Worm (Caenorhabditis elegans): Measurements from ENCODE around the gene F54D5.3.

The F54D5.3 gene

DNA sequence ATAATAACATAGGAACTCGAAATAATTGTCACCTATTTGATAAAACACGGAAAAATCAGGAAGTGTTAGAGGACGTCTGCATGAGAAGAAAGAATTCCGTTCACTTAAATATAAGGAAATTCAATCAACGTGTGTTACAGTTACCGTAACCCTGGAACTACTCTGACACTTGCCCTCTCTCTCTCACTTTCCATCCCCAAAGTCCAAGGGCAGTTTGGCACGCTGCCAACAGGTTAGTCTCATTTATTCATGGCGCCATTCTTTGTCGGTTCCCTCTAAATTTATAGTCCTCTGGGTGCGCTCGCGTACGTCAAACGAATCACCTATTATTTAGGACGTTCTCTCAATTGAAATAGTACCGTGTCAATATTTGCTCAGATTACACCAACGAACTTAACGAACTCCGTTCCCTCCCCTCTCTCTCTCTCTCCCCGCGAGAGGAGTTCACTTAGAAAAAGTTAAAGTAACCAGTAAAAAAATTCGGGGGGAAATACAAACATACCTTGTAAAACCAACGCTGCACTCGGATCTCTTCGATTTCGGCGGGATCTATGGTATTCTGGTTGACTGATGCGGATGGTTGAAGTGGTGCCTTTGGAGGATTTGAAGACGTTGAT, 49.1 kb downstream of the F54D5.3 start:
- TF ChIP-seq tra-4 (tag; optimal IDR thresholded peaks at IDR 0.05) (no peak), B0310.2 (tag; optimal IDR thresholded peaks at IDR 0.05) (no peak), hmg-4 (GFP tag; optimal IDR thresholded peaks at IDR 0.05) (no peak), hnd-1 (tag; optimal IDR thresholded peaks at IDR 0.05) (no peak), ceh-36 (tag; optimal IDR thresholded peaks at IDR 0.05) (no peak), ets-7 (tag; optimal IDR thresholded peaks at IDR 0.05) (no peak), ceh-13 (GFP tag; optimal IDR thresholded peaks at IDR 0.05) (no peak), pes-1 (GFP tag; IDR thresholded peaks at IDR 0.05) (no peak), tbx-37 (GFP tag; conservative IDR thresholded peaks at IDR 0.05) (no peak), ama-1 (optimal IDR thresholded peaks at IDR 0.05) (no peak), hmbx-1 (tag; optimal IDR thresholded peaks at IDR 0.05) (no peak), flt-1 (GFP tag; IDR thresholded peaks at IDR 0.05) (no peak), sea-1 (GFP tag; conservative IDR thresholded peaks at IDR 0.05) (no peak), tbx-11 (GFP tag; IDR thresholded peaks at IDR 0.05) (no peak), F13C5.2 (tag; optimal IDR thresholded peaks at IDR 0.05) (no peak), aly-1 (tag; optimal IDR thresholded peaks at IDR 0.05) (no peak), scrt-1 (GFP tag; IDR thresholded peaks at IDR 0.05) (no peak)

DNA sequence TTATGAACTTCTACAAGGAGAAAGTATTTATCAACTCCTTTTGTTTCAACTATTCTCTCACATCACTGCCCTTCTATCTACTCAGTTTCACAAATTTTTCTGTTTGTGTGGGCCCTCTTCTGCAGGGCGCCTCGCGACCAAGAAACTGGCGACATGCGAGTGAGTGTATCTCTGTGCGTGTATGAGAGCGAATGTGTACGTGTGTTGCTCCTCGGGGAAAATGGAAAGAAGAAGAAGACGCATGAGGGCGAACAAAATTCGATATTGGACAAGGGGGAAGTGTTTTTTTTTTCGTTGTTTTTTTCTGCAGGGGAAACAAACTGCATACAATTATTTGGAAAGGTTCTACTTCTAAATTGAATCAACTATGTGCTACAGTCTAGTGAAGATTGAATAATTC, 50.0 kb downstream of the F54D5.3 start:
- TF ChIP-seq ceh-36 (tag; optimal IDR thresholded peaks at IDR 0.05) (no peak), hmbx-1 (tag; optimal IDR thresholded peaks at IDR 0.05) (no peak), tbx-11 (GFP tag; IDR thresholded peaks at IDR 0.05) (no peak), hmg-4 (GFP tag; optimal IDR thresholded peaks at IDR 0.05) (no peak), aly-1 (tag; optimal IDR thresholded peaks at IDR 0.05) (no peak), tbx-37 (GFP tag; conservative IDR thresholded peaks at IDR 0.05) (no peak), flt-1 (GFP tag; IDR thresholded peaks at IDR 0.05) (no peak), hnd-1 (tag; optimal IDR thresholded peaks at IDR 0.05) (no peak), tra-4 (tag; optimal IDR thresholded peaks at IDR 0.05) (no peak), B0310.2 (tag; optimal IDR thresholded peaks at IDR 0.05) (no peak), sea-1 (GFP tag; conservative IDR thresholded peaks at IDR 0.05) (no peak), ceh-13 (GFP tag; optimal IDR thresholded peaks at IDR 0.05) (no peak)

DNA sequence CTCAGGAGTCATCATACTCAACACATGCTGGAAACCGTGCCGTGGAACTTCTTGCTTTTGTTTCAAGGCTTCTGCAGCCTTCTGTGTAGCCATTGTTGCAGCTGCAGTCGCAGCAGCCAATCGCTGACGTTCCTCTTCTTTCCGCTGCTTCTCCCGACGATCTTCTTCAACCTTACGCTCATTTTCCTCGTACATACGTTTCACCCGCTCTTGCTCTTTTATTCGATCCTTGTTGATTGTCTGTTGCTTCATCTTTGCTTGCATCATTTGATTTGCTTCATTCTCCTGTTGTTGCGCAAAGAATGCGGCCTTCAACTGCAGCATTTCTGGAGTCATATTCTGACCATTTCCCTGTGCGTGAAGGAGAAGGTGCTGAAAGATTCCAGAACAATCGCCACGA, 51.0 kb downstream of the F54D5.3 start:
- TF ChIP-seq tbx-37 (GFP tag; conservative IDR thresholded peaks at IDR 0.05) (no peak), B0310.2 (tag; optimal IDR thresholded peaks at IDR 0.05) (no peak), aly-1 (tag; optimal IDR thresholded peaks at IDR 0.05) (peak; percentile 63)
